Worm (Caenorhabditis elegans) whole organism, L1 larva: ENCODE data around the gene F58H1.7.

Source experiments
- C04F5.9 ChIP-seq: sonication (generic microtip); optimal IDR thresholded peaks from 2 replicates; lab custom pipeline; 2016; ENCODE audit warnings: missing genetic modification characterization, missing compliant biosample characterization
- F16B12.6 ChIP-seq: fragments of 150-350 bp; optimal IDR thresholded peaks from 2 replicates; lab custom pipeline; 2014; ENCODE audit warnings: missing biosample characterization, missing genetic modification characterization
- Y116A8C.19 ChIP-seq: sonication (generic microtip); optimal IDR thresholded peaks from 2 replicates; lab custom pipeline; 2016; ENCODE audit warnings: missing compliant biosample characterization, missing genetic modification characterization, borderline replicate concordance
- ama-1 ChIP-seq: fragments of 150-350 bp; optimal IDR thresholded peaks from 2 replicates; lab custom pipeline; 2014
- blmp-1 ChIP-seq: fragments of 150-350 bp; optimal IDR thresholded peaks from 2 replicates; lab custom pipeline; 2014; ENCODE audit warnings: missing biosample characterization, missing genetic modification characterization
- ceh-88 ChIP-seq: fragments of 200-800 bp; sonication (Bioruptor generic); IDR thresholded peaks from 2 replicates; pipeline ENCODE4 v1.3.6; 2022; ENCODE audit warnings: missing genetic modification characterization, missing compliant biosample characterization
- ceh-90 ChIP-seq: sonication (generic microtip); optimal IDR thresholded peaks from 2 replicates; lab custom pipeline; 2016; ENCODE audit warnings: missing genetic modification characterization, missing compliant biosample characterization
- ces-1 ChIP-seq: fragments of 150-350 bp; optimal IDR thresholded peaks from 2 replicates; lab custom pipeline; 2014; ENCODE audit warnings: missing biosample characterization, missing genetic modification reagents, missing genetic modification characterization
- dpl-1 ChIP-seq, 3 experiments: fragments of 150-350 bp in 2 of 3; sonication (generic microtip) in 1 of 3; optimal IDR thresholded peaks; 2 replicates each; lab custom pipeline; 2014 to 2017; ENCODE audit warnings: missing biosample characterization in 3 of 3, missing genetic modification characterization in 3 of 3, missing genetic modification reagents in 3 of 3
- efl-1 ChIP-seq, 4 experiments: fragments of 150-350 bp; optimal IDR thresholded peaks in 3 of 4; peaks in 1 of 4; 1 replicate in 1 of 4; 2 replicates in 3 of 4; lab custom pipeline; 2014; ENCODE audit warnings: missing biosample characterization in 2 of 4, missing genetic modification characterization in 2 of 4, missing genetic modification reagents in 2 of 4
- efl-3 ChIP-seq: fragments of 200-800 bp; sonication (Bioruptor generic); optimal IDR thresholded peaks from 2 replicates; lab custom pipeline; 2018; ENCODE audit warnings: mild to moderate bottlenecking, missing genetic modification characterization, missing compliant biosample characterization
- egl-27 ChIP-seq, 2 experiments: fragments of 150-350 bp in 1 of 2; sonication (generic microtip); optimal IDR thresholded peaks; 3 replicates each; lab custom pipeline; 2017 to 2018; ENCODE audit warnings: missing biosample characterization in 2 of 2, missing genetic modification characterization in 2 of 2, missing genetic modification reagents in 2 of 2
- elt-2 ChIP-seq: sonication (generic microtip); optimal IDR thresholded peaks from 2 replicates; lab custom pipeline; 2016; ENCODE audit warnings: missing genetic modification characterization, mild to moderate bottlenecking, inconsistent platforms, missing compliant biosample characterization, missing genetic modification reagents
- elt-3 ChIP-seq, 6 experiments: fragments of 150-350 bp in 1 of 6; sonication (generic microtip); optimal IDR thresholded peaks; 2 replicates each; lab custom pipeline; 2017 to 2018; ENCODE audit warnings: missing biosample characterization in 6 of 6, missing genetic modification characterization in 6 of 6, inconsistent platforms in 1 of 6
- ets-5 ChIP-seq: fragments of 200-800 bp; sonication (Bioruptor generic); IDR thresholded peaks from 2 replicates; pipeline ENCODE4 v1.3.6; 2022; ENCODE audit warnings: missing genetic modification characterization, missing compliant biosample characterization
- fkh-10 ChIP-seq: sonication (generic microtip); optimal IDR thresholded peaks from 2 replicates; lab custom pipeline; 2017; ENCODE audit warnings: missing biosample characterization, missing genetic modification reagents, missing genetic modification characterization
- fkh-8 ChIP-seq: sonication (generic microtip); optimal IDR thresholded peaks from 2 replicates; lab custom pipeline; 2016; ENCODE audit warnings: mild to moderate bottlenecking, missing genetic modification characterization, missing compliant biosample characterization
- fos-1 ChIP-seq: fragments of 150-350 bp; optimal IDR thresholded peaks from 2 replicates; lab custom pipeline; 2014; ENCODE audit warnings: missing biosample characterization, missing genetic modification characterization
- grh-1 ChIP-seq: fragments of 200-800 bp; sonication (Bioruptor generic); IDR thresholded peaks from 2 replicates; pipeline ENCODE4 v1.3.6; 2022; ENCODE audit warnings: missing genetic modification reagents, missing genetic modification characterization, missing compliant biosample characterization
- hpl-2 ChIP-seq: fragments of 150-350 bp; optimal IDR thresholded peaks from 2 replicates; lab custom pipeline; 2014; ENCODE audit warnings: missing biosample characterization, missing genetic modification reagents, missing genetic modification characterization
- irx-1 ChIP-seq: sonication (generic microtip); optimal IDR thresholded peaks from 2 replicates; lab custom pipeline; 2016; ENCODE audit warnings: missing genetic modification characterization, missing compliant biosample characterization
- lin-14 ChIP-seq: fragments of 200-800 bp; sonication (Bioruptor generic); optimal IDR thresholded peaks from 2 replicates; lab custom pipeline; 2018; ENCODE audit warnings: mild to moderate bottlenecking, missing genetic modification characterization, moderate library complexity, missing compliant biosample characterization
- lir-3 ChIP-seq: sonication (generic microtip); optimal IDR thresholded peaks from 2 replicates; lab custom pipeline; 2016; ENCODE audit warnings: mild to moderate bottlenecking, missing genetic modification characterization, moderate library complexity, missing compliant biosample characterization; ENCODE audit not compliant: poor library complexity
- lsy-2 ChIP-seq, 2 experiments: fragments of 150-350 bp; optimal IDR thresholded peaks; 2 replicates each; lab custom pipeline; 2014; ENCODE audit warnings: missing biosample characterization in 2 of 2, missing genetic modification characterization in 2 of 2
- mdl-1 ChIP-seq, 2 experiments: fragments of 150-350 bp; optimal IDR thresholded peaks; 2 replicates each; lab custom pipeline; 2014 to 2017; ENCODE audit warnings: missing biosample characterization in 2 of 2, missing genetic modification characterization in 2 of 2, inconsistent platforms in 1 of 2
- mef-2 ChIP-seq: fragments of 150-350 bp; optimal IDR thresholded peaks from 2 replicates; lab custom pipeline; 2014; ENCODE audit warnings: missing biosample characterization, missing genetic modification characterization
- mep-1 ChIP-seq: fragments of 150-350 bp; optimal IDR thresholded peaks from 2 replicates; lab custom pipeline; 2014; ENCODE audit warnings: missing biosample characterization, missing genetic modification characterization
- nhr-12 ChIP-seq: sonication (generic microtip); optimal IDR thresholded peaks from 2 replicates; lab custom pipeline; 2017; ENCODE audit warnings: missing biosample characterization, missing genetic modification characterization
- nhr-19 ChIP-seq: fragments of 200-800 bp; sonication (Bioruptor generic); conservative IDR thresholded peaks from 2 replicates; pipeline ENCODE4 v1.3.6; 2022; ENCODE audit warnings: missing genetic modification characterization, missing compliant biosample characterization
- nhr-20 ChIP-seq: sonication (generic microtip); optimal IDR thresholded peaks from 2 replicates; lab custom pipeline; 2016; ENCODE audit warnings: mild to moderate bottlenecking, missing genetic modification characterization, missing compliant biosample characterization
- nhr-237 ChIP-seq: fragments of 150-350 bp; optimal IDR thresholded peaks from 2 replicates; lab custom pipeline; 2014; ENCODE audit warnings: missing biosample characterization, missing genetic modification characterization
- nhr-28 ChIP-seq: fragments of 150-350 bp; optimal IDR thresholded peaks from 2 replicates; lab custom pipeline; 2014; ENCODE audit warnings: missing biosample characterization, missing genetic modification characterization
- nhr-76 ChIP-seq: sonication (generic microtip); optimal IDR thresholded peaks from 2 replicates; lab custom pipeline; 2017; ENCODE audit warnings: missing biosample characterization, missing genetic modification characterization
- nhr-84 ChIP-seq: sonication (generic microtip); optimal IDR thresholded peaks from 2 replicates; lab custom pipeline; 2017; ENCODE audit warnings: missing biosample characterization, missing genetic modification characterization
- pax-3 ChIP-seq: fragments of 200-800 bp; sonication (Bioruptor generic); optimal IDR thresholded peaks from 2 replicates; lab custom pipeline; 2018; ENCODE audit warnings: mild to moderate bottlenecking, missing genetic modification characterization, moderate library complexity, missing compliant biosample characterization
- snpc-4 ChIP-seq: fragments of 150-350 bp; optimal IDR thresholded peaks from 2 replicates; lab custom pipeline; 2014; ENCODE audit warnings: missing biosample characterization, missing genetic modification characterization
- snu-23 ChIP-seq: sonication (generic microtip); optimal IDR thresholded peaks from 2 replicates; lab custom pipeline; 2016; ENCODE audit warnings: missing genetic modification characterization, missing compliant biosample characterization
- unc-130 ChIP-seq: fragments of 150-350 bp; optimal IDR thresholded peaks from 2 replicates; lab custom pipeline; 2017; ENCODE audit warnings: missing biosample characterization, missing genetic modification characterization, inconsistent platforms
- unc-62 ChIP-seq: fragments of 150-350 bp; optimal IDR thresholded peaks from 2 replicates; lab custom pipeline; 2014; ENCODE audit warnings: missing biosample characterization, missing genetic modification reagents, missing genetic modification characterization
- unc-98 ChIP-seq: fragments of 200-800 bp; sonication (Bioruptor generic); IDR thresholded peaks from 2 replicates; pipeline ENCODE4 v1.3.6; 2022; ENCODE audit warnings: missing genetic modification characterization, missing compliant biosample characterization
- vab-15 ChIP-seq: sonication (generic microtip); optimal IDR thresholded peaks from 2 replicates; lab custom pipeline; 2017; ENCODE audit warnings: missing genotype, mild to moderate bottlenecking, missing genetic modification characterization, missing compliant biosample characterization
- ztf-11 ChIP-seq, 2 experiments: sonication (generic microtip); optimal IDR thresholded peaks; 2 replicates each; lab custom pipeline; 2016 to 2017; ENCODE audit warnings: missing genetic modification characterization in 2 of 2, missing biosample characterization in 1 of 2, missing compliant biosample characterization in 1 of 2
- ztf-4 ChIP-seq: fragments of 150-350 bp; optimal IDR thresholded peaks from 2 replicates; lab custom pipeline; 2014; ENCODE audit warnings: missing biosample characterization, missing genetic modification characterization

F58H1.7 gene

DNA sequence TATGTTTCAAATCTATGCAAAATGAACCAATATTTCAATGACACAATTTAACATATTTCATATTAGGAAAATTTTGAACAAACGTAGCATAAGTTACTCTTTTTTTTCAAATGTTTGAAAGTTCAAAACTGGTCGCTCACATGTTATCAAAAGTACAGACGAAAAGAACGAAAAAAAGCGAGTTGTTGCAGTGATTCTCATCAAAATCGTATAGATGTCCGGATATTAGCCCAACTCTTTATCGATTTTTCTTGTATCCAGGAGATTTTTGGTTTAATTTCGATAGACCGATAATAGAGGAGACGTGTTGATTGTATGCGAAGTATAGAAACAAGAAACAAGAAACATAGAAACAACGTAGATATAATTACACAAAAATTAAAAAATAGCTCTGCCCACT, 24.3 kb downstream of the F58H1.7 start:
- TF ChIP-seq efl-1 (optimal IDR thresholded peaks at IDR 0.05; lab: Kevin White, UChicago) (no peak), efl-1 (GFP tag; optimal IDR thresholded peaks at IDR 0.05 in 1 of 2; lab: Kevin White, UChicago) (peak in 1 of 2 experiments; percentile 85), F16B12.6 (tag; lab: Kevin White, UChicago) (no peak), nhr-19 (GFP tag; lab: Robert Waterston, UW) (no peak), vab-15 (tag; lab: Kevin White, UChicago) (no peak)
- TF ChIP-seq, all 84 proteins: peak for 1

DNA sequence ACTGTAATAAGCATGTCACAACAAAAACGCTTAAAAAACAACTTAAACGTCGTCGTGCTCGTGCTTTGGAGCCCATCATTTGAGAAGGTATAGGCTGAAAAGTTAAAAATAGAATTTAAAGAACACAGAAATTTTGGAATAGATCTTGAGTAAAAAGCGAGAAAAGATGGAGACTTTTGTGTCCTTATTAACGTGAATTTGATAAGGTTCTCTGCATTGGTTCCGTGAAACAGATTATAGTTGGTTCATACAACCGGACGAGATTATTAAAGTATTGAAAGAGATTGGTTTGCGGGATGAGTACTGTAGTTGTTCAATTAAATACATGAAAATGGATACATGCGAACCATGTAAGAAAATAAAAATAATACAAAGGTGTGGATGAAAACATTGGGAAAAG, 26.9 kb downstream of the F58H1.7 start, which contains the start of gene gpla-1:
Gene gpla-1 (minus strand): TSS at position 101 of the 400 bp plus-strand sequence.
- TF ChIP-seq elt-3 (tag; optimal IDR thresholded peaks at IDR 0.05; lab: Kevin White, UChicago) (no peak), unc-98 (GFP tag; lab: Robert Waterston, UW) (no peak), unc-62 (no peak)

DNA sequence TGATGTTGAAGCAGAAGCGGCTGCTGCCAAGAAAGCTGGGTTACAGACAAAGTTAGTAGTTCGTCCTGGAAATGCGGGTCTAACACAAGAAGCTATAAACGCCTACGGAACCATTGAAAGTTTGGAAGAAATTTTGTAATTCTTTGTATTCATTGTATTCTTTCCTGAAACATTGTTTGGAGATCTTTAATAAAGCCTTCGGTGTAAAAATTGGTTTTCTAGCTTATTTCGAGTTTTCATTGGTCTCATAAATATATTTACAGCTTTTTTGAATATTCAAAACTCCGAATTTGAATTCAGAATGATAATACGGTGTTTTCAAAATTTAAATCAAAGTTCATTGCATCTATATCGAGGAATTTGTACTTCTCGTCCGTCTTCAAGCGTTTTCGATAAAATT, 29.8 kb downstream of the F58H1.7 start, which contains the start of gene F58H1.8:
Gene F58H1.8 (plus strand): TSS at position 301 of the 400 bp plus-strand sequence.
- TF ChIP-seq efl-1 (optimal IDR thresholded peaks at IDR 0.05; lab: Kevin White, UChicago) (no peak), efl-1 (GFP tag; optimal IDR thresholded peaks at IDR 0.05 in 1 of 2; lab: Kevin White, UChicago) (peak in 1 of 2 experiments; percentile 20), fos-1 (no peak), ets-5 (GFP tag; lab: Robert Waterston, UW) (no peak), nhr-237 (no peak), unc-130 (tag; lab: Kevin White, UChicago) (no peak)

- TF ChIP-seq fkh-8 (peak; percentile 79), unc-130 (tag; lab: Kevin White, UChicago) (no peak), nhr-28 (tag; lab: Kevin White, UChicago) (no peak), nhr-76 (tag; lab: Kevin White, UChicago) (no peak), pax-3 (tag; lab: Kevin White, UChicago) (peak; percentile 74), ceh-90 (peak; percentile 21), lin-14 (GFP tag; lab: Kevin White, UChicago) (peak; percentile 73), nhr-20 (tag; lab: Kevin White, UChicago) (peak; percentile 28), fkh-10 (GFP tag; lab: Kevin White, UChicago) (no peak), nhr-12 (no peak), irx-1 (tag; lab: Kevin White, UChicago) (peak; percentile 5), grh-1 (GFP tag; lab: Robert Waterston, UW) (no peak), nhr-84 (tag; lab: Kevin White, UChicago) (no peak), C04F5.9 (no peak), efl-3 (GFP tag; lab: Kevin White, UChicago) (no peak), dpl-1 (GFP tag; optimal IDR thresholded peaks at IDR 0.05; lab: Kevin White, UChicago) (peak in 2 of 3 experiments; percentile 15 to 61), ztf-4 (tag; lab: Kevin White, UChicago) (no peak), fos-1 (no peak), mef-2 (tag; lab: Kevin White, UChicago) (no peak), F16B12.6 (tag; lab: Kevin White, UChicago) (no peak), elt-2 (peak; percentile 20), ztf-11 (tag; optimal IDR thresholded peaks at IDR 0.05; lab: Kevin White, UChicago) (no peak), egl-27 (tag; optimal IDR thresholded peaks at IDR 0.05; lab: Kevin White, UChicago) (no peak), elt-3 (tag; optimal IDR thresholded peaks at IDR 0.05; lab: Kevin White, UChicago) (no peak), lsy-2 (tag; optimal IDR thresholded peaks at IDR 0.05; lab: Kevin White, UChicago) (peak in 1 of 2 experiments; percentile 78), efl-1 (optimal IDR thresholded peaks at IDR 0.05; lab: Kevin White, UChicago) (peak; percentile 46 to 58), efl-1 (GFP tag; optimal IDR thresholded peaks at IDR 0.05 in 1 of 2; lab: Kevin White, UChicago) (peak; percentile 39 to 41), snu-23 (GFP tag; lab: Kevin White, UChicago) (peak; percentile 36), snpc-4 (tag; lab: Kevin White, UChicago) (no peak), ceh-88 (GFP tag; lab: Robert Waterston, UW) (peak; percentile 44; the same call in 1 of the 2 replicates), unc-62 (no peak), ama-1 (lab: Kevin White, UChicago) (no peak), mdl-1 (tag; optimal IDR thresholded peaks at IDR 0.05; lab: Kevin White, UChicago) (no peak), ces-1 (GFP tag; lab: Kevin White, UChicago) (no peak), lir-3 (tag; lab: Kevin White, UChicago) (peak; percentile 47), mep-1 (tag; lab: Kevin White, UChicago) (no peak), Y116A8C.19 (tag; lab: Kevin White, UChicago) (no peak), blmp-1 (tag; lab: Kevin White, UChicago) (peak; percentile 26), hpl-2 (GFP tag; lab: Kevin White, UChicago) (no peak)
Measured at ce11 chrV:11933196-11934028, 31.2 kb downstream of the F58H1.7 start, which contains the start of the genes aman-2 and F58H1.3. TSS of gene aman-2 (minus strand) at chrV:11933246. TSS of gene F58H1.3 (plus strand) at chrV:11933978.
